Worm (Caenorhabditis elegans) whole organism, L4/young adult: ENCODE data around the gene C07E3.10.

Experiments used
- W03F9.2 ChIP-seq: fragments of 150-350 bp; optimal IDR thresholded peaks from 2 replicates; lab custom pipeline; 2014; ENCODE audit warnings: missing biosample characterization, missing genetic modification characterization
- dao-5 ChIP-seq: sonication (generic microtip); optimal IDR thresholded peaks from 2 replicates; lab custom pipeline; 2016; ENCODE audit warnings: missing genotype, missing genetic modification characterization, moderate library complexity, missing compliant biosample characterization
- him-1 ChIP-seq: sonication (generic microtip); optimal IDR thresholded peaks from 2 replicates; lab custom pipeline; 2016; ENCODE audit warnings: missing genotype, missing genetic modification reagents, missing genetic modification characterization, missing compliant biosample characterization

DNA sequence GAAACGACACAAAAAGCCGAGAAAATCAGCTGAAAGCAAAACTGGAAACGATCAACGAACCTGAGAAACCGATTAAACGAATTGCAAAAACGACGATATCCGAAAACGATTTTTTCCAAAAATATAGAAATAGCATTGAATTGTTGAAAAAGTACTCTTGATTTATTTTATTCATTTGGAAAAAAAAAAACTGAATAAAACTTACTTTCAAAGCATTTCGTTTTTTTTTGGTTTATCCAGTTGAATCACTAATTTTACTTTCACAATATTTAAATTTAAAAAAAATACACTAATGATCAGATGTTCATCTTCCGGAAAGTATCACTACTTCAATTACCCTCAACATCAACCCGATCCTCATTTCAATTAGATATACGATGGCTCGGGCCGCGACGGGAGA lies 50.4 kb downstream of the C07E3.10 start, which contains the start of gene T09F3.5:
- TF ChIP-seq him-1 (tag; lab: Kevin White, UChicago) (no peak), W03F9.2 (tag; lab: Kevin White, UChicago) (no peak), dao-5 (tag; lab: Kevin White, UChicago) (no peak)
